Worm (Caenorhabditis elegans) whole organism, young adult: ENCODE measurements around the gene T10F2.5.

ENCODE experiments used
- B0019.2 ChIP-seq: fragments of 200-800 bp; sonication (Bioruptor generic); conservative IDR thresholded peaks from 2 replicates; pipeline ENCODE4 v1.3.6; 2022; ENCODE audit warnings: missing genetic modification reagents, missing genetic modification characterization, missing compliant biosample characterization
- B0336.3 ChIP-seq: fragments of 200-800 bp; sonication (Bioruptor generic); IDR thresholded peaks from 2 replicates; pipeline ENCODE4 v1.3.6; 2022; ENCODE audit warnings: missing genetic modification characterization, missing compliant biosample characterization
- D2030.7 ChIP-seq: fragments of 200-800 bp; sonication (Bioruptor generic); IDR thresholded peaks from 2 replicates; pipeline ENCODE4 v1.3.6; 2022; ENCODE audit warnings: missing genetic modification reagents, missing genetic modification characterization, missing compliant biosample characterization
- F33H1.4 ChIP-seq: fragments of 200-800 bp; sonication (Bioruptor generic); IDR thresholded peaks from 2 replicates; pipeline ENCODE4 v1.3.6; 2022; ENCODE audit warnings: missing genetic modification reagents, missing genetic modification characterization, missing compliant biosample characterization
- F37B4.10 ChIP-seq: fragments of 200-800 bp; sonication (Bioruptor generic); IDR thresholded peaks from 2 replicates; pipeline ENCODE4 v1.3.6; 2022; ENCODE audit warnings: missing genetic modification characterization, missing compliant biosample characterization
- F57A8.1 ChIP-seq: fragments of 200-800 bp; sonication (Bioruptor generic); optimal IDR thresholded peaks from 2 replicates; lab custom pipeline; 2018; ENCODE audit warnings: mild to moderate bottlenecking, missing genetic modification characterization, moderate library complexity, missing compliant biosample characterization
- K11D2.4 ChIP-seq: fragments of 200-800 bp; sonication (Bioruptor generic); IDR thresholded peaks from 2 replicates; pipeline ENCODE4 v1.3.6; 2022; ENCODE audit warnings: missing genetic modification reagents, missing genetic modification characterization, missing compliant biosample characterization
- Y56A3A.18 ChIP-seq: fragments of 200-800 bp; sonication (Bioruptor generic); IDR thresholded peaks from 2 replicates; pipeline ENCODE4 v1.3.6; 2022; ENCODE audit warnings: missing genetic modification reagents, missing genetic modification characterization, missing compliant biosample characterization
- Y67H2A.10 ChIP-seq: fragments of 200-800 bp; sonication (Bioruptor generic); conservative IDR thresholded peaks from 2 replicates; pipeline ENCODE4 v1.3.6; 2022; ENCODE audit warnings: missing genetic modification reagents, missing genetic modification characterization, missing compliant biosample characterization
- ZK185.1 ChIP-seq: sonication (generic microtip); optimal IDR thresholded peaks from 2 replicates; lab custom pipeline; 2016; ENCODE audit warnings: mild to moderate bottlenecking, missing genetic modification characterization, missing compliant biosample characterization; ENCODE audit not compliant: poor library complexity, severe bottlenecking
- ccch-3 ChIP-seq: fragments of 200-800 bp; sonication (Bioruptor generic); optimal IDR thresholded peaks from 2 replicates; lab custom pipeline; 2018; ENCODE audit warnings: mild to moderate bottlenecking, missing genetic modification characterization, missing compliant biosample characterization
- cebp-1 ChIP-seq, 2 experiments: fragments of 200-800 bp in 1 of 2; sonication (Bioruptor generic) in 1 of 2; sonication (generic microtip) in 1 of 2; IDR thresholded peaks in 1 of 2; optimal IDR thresholded peaks in 1 of 2; 2 replicates each; pipeline versions ENCODE4 v1.3.6 to Lab custom; 2017 to 2022; ENCODE audit warnings: missing compliant biosample characterization in 2 of 2, missing genetic modification characterization in 2 of 2, mild to moderate bottlenecking in 1 of 2, missing genetic modification reagents in 1 of 2, moderate library complexity in 1 of 2
- ceh-27 ChIP-seq: fragments of 200-800 bp; sonication (Bioruptor generic); optimal IDR thresholded peaks from 2 replicates; lab custom pipeline; 2018; ENCODE audit warnings: mild to moderate bottlenecking, missing genetic modification characterization, moderate library complexity, missing compliant biosample characterization
- ceh-91 ChIP-seq: fragments of 200-800 bp; sonication (Bioruptor generic); IDR thresholded peaks from 2 replicates; pipeline ENCODE4 v1.3.6; 2022; ENCODE audit warnings: missing genetic modification reagents, missing genetic modification characterization, missing compliant biosample characterization
- die-1 ChIP-seq: sonication (generic microtip); optimal IDR thresholded peaks from 2 replicates; lab custom pipeline; 2016; ENCODE audit warnings: missing genotype, mild to moderate bottlenecking, missing genetic modification characterization, missing compliant biosample characterization
- dpl-1 ChIP-seq: fragments of 150-350 bp; optimal IDR thresholded peaks from 2 replicates; lab custom pipeline; 2014; ENCODE audit warnings: missing biosample characterization, missing genetic modification reagents, missing genetic modification characterization
- egl-18 ChIP-seq: fragments of 200-800 bp; sonication (Bioruptor generic); IDR thresholded peaks from 2 replicates; pipeline ENCODE4 v1.3.6; 2022; ENCODE audit warnings: missing genetic modification reagents, missing genetic modification characterization, missing compliant biosample characterization
- egl-44 ChIP-seq: fragments of 200-800 bp; sonication (Bioruptor generic); IDR thresholded peaks from 2 replicates; pipeline ENCODE4 v1.3.6; 2022; ENCODE audit warnings: missing genetic modification reagents, missing genetic modification characterization, missing compliant biosample characterization
- ekl-4 ChIP-seq: fragments of 200-800 bp; sonication (Bioruptor generic); IDR thresholded peaks from 2 replicates; pipeline ENCODE4 v1.3.6; 2022; ENCODE audit warnings: missing genetic modification reagents, missing genetic modification characterization, missing compliant biosample characterization
- ets-4 ChIP-seq: fragments of 200-800 bp; sonication (Bioruptor generic); optimal IDR thresholded peaks from 2 replicates; lab custom pipeline; 2018; ENCODE audit warnings: mild to moderate bottlenecking, missing genetic modification characterization, missing compliant biosample characterization
- hlh-12 ChIP-seq: sonication (generic microtip); optimal IDR thresholded peaks from 2 replicates; lab custom pipeline; 2016; ENCODE audit warnings: missing genetic modification characterization, missing compliant biosample characterization
- hmg-1.2 ChIP-seq: fragments of 200-800 bp; sonication (Bioruptor generic); IDR thresholded peaks from 2 replicates; pipeline ENCODE4 v1.3.6; 2022; ENCODE audit warnings: missing genetic modification reagents, missing genetic modification characterization, missing compliant biosample characterization
- hmg-20 ChIP-seq: fragments of 200-800 bp; sonication (Bioruptor generic); IDR thresholded peaks from 2 replicates; pipeline ENCODE4 v1.3.6; 2022; ENCODE audit warnings: missing genetic modification reagents, missing genetic modification characterization, missing compliant biosample characterization
- let-607 ChIP-seq, 2 experiments: fragments of 200-800 bp in 1 of 2; sonication (Bioruptor generic) in 1 of 2; sonication (generic microtip) in 1 of 2; optimal IDR thresholded peaks; 2 replicates each; lab custom pipeline; 2016 to 2018; ENCODE audit warnings: mild to moderate bottlenecking in 2 of 2, missing compliant biosample characterization in 2 of 2, missing genetic modification characterization in 2 of 2, moderate library complexity in 2 of 2, missing genotype in 1 of 2
- lin-26 ChIP-seq: fragments of 200-800 bp; sonication (Bioruptor generic); IDR thresholded peaks from 2 replicates; pipeline ENCODE4 v1.3.6; 2022; ENCODE audit warnings: missing genetic modification reagents, missing genetic modification characterization, missing compliant biosample characterization
- lin-35 ChIP-seq, 3 experiments: fragments of 150-350 bp in 2 of 3; sonication (generic microtip) in 1 of 3; optimal IDR thresholded peaks; 2 replicates each; lab custom pipeline; 2014 to 2018; ENCODE audit warnings: missing biosample characterization in 3 of 3, missing genetic modification characterization in 3 of 3, missing genetic modification reagents in 3 of 3
- lin-40 ChIP-seq: sonication (generic microtip); optimal IDR thresholded peaks from 2 replicates; lab custom pipeline; 2016; ENCODE audit warnings: missing genetic modification characterization, mild to moderate bottlenecking, missing compliant biosample characterization, missing genotype, missing genetic modification reagents
- lin-54 ChIP-seq: fragments of 200-800 bp; sonication (Bioruptor generic); optimal IDR thresholded peaks from 2 replicates; lab custom pipeline; 2018; ENCODE audit warnings: mild to moderate bottlenecking, missing genetic modification characterization, missing compliant biosample characterization
- lir-1 ChIP-seq: fragments of 200-800 bp; sonication (Bioruptor generic); conservative IDR thresholded peaks from 2 replicates; pipeline ENCODE4 v1.3.6; 2022; ENCODE audit warnings: missing genetic modification reagents, missing genetic modification characterization, missing compliant biosample characterization
- lsy-27 ChIP-seq: sonication (generic microtip); optimal IDR thresholded peaks from 2 replicates; lab custom pipeline; 2017; ENCODE audit warnings: missing genetic modification characterization, mild to moderate bottlenecking, missing compliant biosample characterization, antibody characterized with exemption, missing genotype, borderline replicate concordance; ENCODE audit not compliant: insufficient read depth
- madf-10 ChIP-seq: sonication (generic microtip); optimal IDR thresholded peaks from 2 replicates; lab custom pipeline; 2016; ENCODE audit warnings: mild to moderate bottlenecking, missing genetic modification characterization, missing compliant biosample characterization
- madf-3 ChIP-seq: fragments of 200-800 bp; sonication (Bioruptor generic); IDR thresholded peaks from 2 replicates; pipeline ENCODE4 v1.3.6; 2022; ENCODE audit warnings: missing genetic modification reagents, missing genetic modification characterization, missing compliant biosample characterization
- madf-6 ChIP-seq: fragments of 200-800 bp; sonication (Bioruptor generic); IDR thresholded peaks from 2 replicates; pipeline ENCODE4 v1.3.6; 2022; ENCODE audit warnings: missing genetic modification reagents, missing genetic modification characterization, missing compliant biosample characterization
- madf-8 ChIP-seq: fragments of 200-800 bp; sonication (Bioruptor generic); conservative IDR thresholded peaks from 2 replicates; pipeline ENCODE4 v1.3.6; 2022; ENCODE audit warnings: missing genetic modification reagents, missing genetic modification characterization, missing compliant biosample characterization
- mcd-1 ChIP-seq: fragments of 200-800 bp; sonication (Bioruptor generic); IDR thresholded peaks from 2 replicates; pipeline ENCODE4 v1.3.6; 2022; ENCODE audit warnings: missing genetic modification reagents, missing genetic modification characterization, missing compliant biosample characterization
- mxl-1 ChIP-seq: sonication (generic microtip); optimal IDR thresholded peaks from 2 replicates; lab custom pipeline; 2016; ENCODE audit warnings: missing genetic modification characterization, missing compliant biosample characterization
- nhr-179 ChIP-seq: sonication (generic microtip); optimal IDR thresholded peaks from 2 replicates; lab custom pipeline; 2016; ENCODE audit warnings: mild to moderate bottlenecking, missing genetic modification characterization, missing compliant biosample characterization
- pbrm-1 ChIP-seq: fragments of 200-800 bp; sonication (Bioruptor generic); IDR thresholded peaks from 2 replicates; pipeline ENCODE4 v1.3.6; 2022; ENCODE audit warnings: missing genetic modification reagents, missing genetic modification characterization, missing compliant biosample characterization
- snpc-3.4 ChIP-seq: sonication (generic microtip); optimal IDR thresholded peaks from 2 replicates; lab custom pipeline; 2017; ENCODE audit warnings: missing genetic modification characterization, mild to moderate bottlenecking, missing compliant biosample characterization, antibody characterized with exemption, moderate library complexity, missing genotype, missing genetic modification reagents
- xnd-1 ChIP-seq: sonication (generic microtip); optimal IDR thresholded peaks from 2 replicates; lab custom pipeline; 2016; ENCODE audit warnings: missing genotype, missing genetic modification reagents, missing genetic modification characterization, missing compliant biosample characterization

Gene T10F2.5

ce11 chrIII:5181217-5181616 is 21.8 kb upstream of the T10F2.5 start (continued):
- TF ChIP-seq nhr-179 (tag; lab: Kevin White, UChicago) (no peak), B0336.3 (GFP tag; lab: Robert Waterston, UW) (no peak), B0019.2 (GFP tag; lab: Robert Waterston, UW) (no peak), die-1 (tag; lab: Kevin White, UChicago) (no peak), hmg-20 (GFP tag; lab: Robert Waterston, UW) (no peak), F33H1.4 (GFP tag; lab: Robert Waterston, UW) (peak; percentile 26; the same call in 1 of the 2 replicates), lin-54 (peak; percentile 45), Y56A3A.18 (GFP tag; lab: Robert Waterston, UW) (no peak), ceh-91 (GFP tag; lab: Robert Waterston, UW) (peak; percentile 67), mxl-1 (tag; lab: Kevin White, UChicago) (no peak), madf-8 (GFP tag; lab: Robert Waterston, UW) (peak; percentile 68), dpl-1 (GFP tag; lab: Kevin White, UChicago) (peak; percentile 12), hlh-12 (tag; lab: Kevin White, UChicago) (no peak), let-607 (tag; optimal IDR thresholded peaks at IDR 0.05; lab: Kevin White, UChicago) (no peak), cebp-1 (GFP tag; IDR thresholded peaks at IDR 0.05; lab: Robert Waterston, UW) (no peak), cebp-1 (tag; optimal IDR thresholded peaks at IDR 0.05; lab: Kevin White, UChicago) (no peak), lin-26 (0 out of 2 replicates have a peak, but pooled peaks have one; percentile 47), madf-10 (no peak), mcd-1 (GFP tag; lab: Robert Waterston, UW) (peak; percentile 47; the same call in 1 of the 2 replicates), xnd-1 (peak; percentile 64), hmg-1.2 (GFP tag; lab: Robert Waterston, UW) (no peak), ZK185.1 (tag; lab: Kevin White, UChicago) (no peak), K11D2.4 (GFP tag; lab: Robert Waterston, UW) (no peak), F57A8.1 (no peak), snpc-3.4 (tag; lab: Kevin White, UChicago) (no peak), pbrm-1 (GFP tag; lab: Robert Waterston, UW) (no peak), D2030.7 (GFP tag; lab: Robert Waterston, UW) (peak; percentile 67), F37B4.10 (GFP tag; lab: Robert Waterston, UW) (no peak), egl-44 (GFP tag; lab: Robert Waterston, UW) (no peak), ets-4 (GFP tag; lab: Kevin White, UChicago) (no peak), lin-40 (tag; lab: Kevin White, UChicago) (no peak), ccch-3 (GFP tag; lab: Kevin White, UChicago) (no peak), ceh-27 (no peak), egl-18 (no peak), lin-35 (GFP tag; optimal IDR thresholded peaks at IDR 0.05; lab: Kevin White, UChicago) (no peak), Y67H2A.10 (GFP tag; lab: Robert Waterston, UW) (no peak), lir-1 (GFP tag; lab: Robert Waterston, UW) (no peak), lsy-27 (tag; lab: Kevin White, UChicago) (no peak), madf-6 (GFP tag; lab: Robert Waterston, UW) (peak; percentile 86), madf-3 (no peak), ekl-4 (peak; percentile 54; the same call in 1 of the 2 replicates)
- TF ChIP-seq, all 124 proteins: peak for 17
